Worm (Caenorhabditis elegans) whole organism, L4/young adult: ENCODE measurements around the gene gcy-27.

ENCODE experiments used
- W03F9.2 ChIP-seq: fragments of 150-350 bp; optimal IDR thresholded peaks from 2 replicates; lab custom pipeline; 2014; ENCODE audit warnings: missing biosample characterization, missing genetic modification characterization
- dao-5 ChIP-seq: sonication (generic microtip); optimal IDR thresholded peaks from 2 replicates; lab custom pipeline; 2016; ENCODE audit warnings: missing genotype, missing genetic modification characterization, moderate library complexity, missing compliant biosample characterization
- him-1 ChIP-seq: sonication (generic microtip); optimal IDR thresholded peaks from 2 replicates; lab custom pipeline; 2016; ENCODE audit warnings: missing genotype, missing genetic modification reagents, missing genetic modification characterization, missing compliant biosample characterization

ce11 chrIV:17426970-17427369 lies 9.5 kb downstream of the gcy-27 start:
- no peak for TF ChIP-seq him-1 (tag; lab: Kevin White, UChicago)
- no peak for TF ChIP-seq dao-5 (tag; lab: Kevin White, UChicago)
- TF ChIP-seq W03F9.2 = no peak
